Fruit fly (Drosophila melanogaster) whole organism, embryonic: ENCODE results near the gene RpS30.

Source experiments
- Bdp1 ChIP-seq: fragments of 200-800 bp; sonication (Bioruptor generic); optimal IDR thresholded peaks from 3 replicates; lab custom pipeline; 2016; ENCODE audit warnings: missing biosample characterization, missing genetic modification characterization
- BtbVII ChIP-seq: fragments of 200-800 bp; sonication (Bioruptor generic); optimal IDR thresholded peaks from 3 replicates; lab custom pipeline; 2017; ENCODE audit warnings: missing biosample characterization, mild to moderate bottlenecking, missing genetic modification characterization
- CG10462 ChIP-seq: fragments of 200-800 bp; sonication (Bioruptor generic); optimal IDR thresholded peaks from 2 replicates; lab custom pipeline; 2016; ENCODE audit warnings: missing biosample characterization, missing genetic modification characterization
- CG10543 ChIP-seq: fragments of 200-800 bp; sonication (Bioruptor generic); optimal IDR thresholded peaks from 3 replicates; lab custom pipeline; 2017; ENCODE audit warnings: missing biosample characterization, mild to moderate bottlenecking, missing genetic modification characterization, moderate library complexity
- CG12299 ChIP-seq: fragments of 200-800 bp; sonication (Bioruptor generic); optimal IDR thresholded peaks from 2 replicates; lab custom pipeline; 2018; ENCODE audit warnings: missing biosample characterization, mild to moderate bottlenecking, missing genetic modification characterization
- CG12769 ChIP-seq: fragments of 200-800 bp; sonication (Bioruptor generic); optimal IDR thresholded peaks from 2 replicates; lab custom pipeline; 2019; ENCODE audit warnings: missing biosample characterization, mild to moderate bottlenecking, missing genetic modification characterization, moderate library complexity
- CG13424 ChIP-seq: fragments of 200-800 bp; sonication (Bioruptor generic); optimal IDR thresholded peaks from 2 replicates; lab custom pipeline; 2019; ENCODE audit warnings: missing biosample characterization, mild to moderate bottlenecking, missing genetic modification characterization, moderate library complexity
- CG13894 ChIP-seq: fragments of 200-800 bp; sonication (Bioruptor generic); optimal IDR thresholded peaks from 3 replicates; lab custom pipeline; 2018; ENCODE audit warnings: missing biosample characterization, mild to moderate bottlenecking, missing genetic modification characterization, moderate library complexity
- CG16813 ChIP-seq: fragments of 200-800 bp; sonication (Bioruptor generic); IDR thresholded peaks from 3 replicates; pipeline ENCODE4 v1.3.6; 2022; ENCODE audit warnings: missing biosample characterization, missing genetic modification characterization; ENCODE audit not compliant: partially characterized antibody
- CG31365 ChIP-seq: fragments of 200-800 bp; sonication (Bioruptor generic); optimal IDR thresholded peaks from 2 replicates; lab custom pipeline; 2018; ENCODE audit warnings: missing biosample characterization, mild to moderate bottlenecking, missing genetic modification characterization
- CG3281 ChIP-seq: fragments of 200-800 bp; sonication (Bioruptor generic); optimal IDR thresholded peaks from 3 replicates; lab custom pipeline; 2017; ENCODE audit warnings: missing biosample characterization, mild to moderate bottlenecking, missing genetic modification characterization
- CG34376 ChIP-seq: fragments of 200-800 bp; sonication (Bioruptor generic); optimal IDR thresholded peaks from 2 replicates; lab custom pipeline; 2018; ENCODE audit warnings: missing biosample characterization, mild to moderate bottlenecking, missing genetic modification characterization
- CG6254 ChIP-seq: fragments of 200-800 bp; sonication (Bioruptor generic); optimal IDR thresholded peaks from 3 replicates; lab custom pipeline; 2017; ENCODE audit warnings: mild to moderate bottlenecking, missing biosample characterization, missing genetic modification reagents, missing genetic modification characterization
- CG8290 ChIP-seq, 3 experiments: fragments of 200-800 bp; sonication (Bioruptor generic); optimal IDR thresholded peaks; 2 replicates each; lab custom pipeline; 2016 to 2019; ENCODE audit warnings: missing biosample characterization in 3 of 3, missing genetic modification characterization in 3 of 3, mild to moderate bottlenecking in 2 of 3, moderate library complexity in 1 of 3
- CG9817 ChIP-seq: fragments of 200-800 bp; sonication (Bioruptor generic); optimal IDR thresholded peaks from 2 replicates; lab custom pipeline; 2018; ENCODE audit warnings: missing biosample characterization, mild to moderate bottlenecking, missing genetic modification characterization, moderate library complexity
- Deaf1 ChIP-seq: fragments of 200-800 bp; optimal IDR thresholded peaks from 3 replicates; lab custom pipeline; 2019; ENCODE audit warnings: missing biosample characterization, mild to moderate bottlenecking, missing genetic modification characterization, moderate library complexity
- Fer2 ChIP-seq: fragments of 200-800 bp; sonication (Bioruptor generic); optimal IDR thresholded peaks from 2 replicates; lab custom pipeline; 2018; ENCODE audit warnings: missing biosample characterization, mild to moderate bottlenecking, missing genetic modification characterization, moderate library complexity
- GATAe ChIP-seq: fragments of 200-800 bp; sonication (Bioruptor generic); conservative IDR thresholded peaks from 2 replicates; pipeline ENCODE4 v1.3.6; 2022; ENCODE audit warnings: missing biosample characterization, missing genetic modification characterization
- Gsc ChIP-seq: fragments of 200-800 bp; sonication (Bioruptor generic); IDR thresholded peaks from 2 replicates; pipeline ENCODE4 v1.3.6; 2022; ENCODE audit warnings: missing biosample characterization, missing genetic modification characterization
- H15 ChIP-seq: fragments of 200-800 bp; sonication (Bioruptor generic); IDR thresholded peaks from 3 replicates; pipeline ENCODE4 v1.3.6; 2022; ENCODE audit warnings: missing biosample characterization, missing genetic modification characterization
- HHEX ChIP-seq: fragments of 200-800 bp; sonication (Bioruptor generic); optimal IDR thresholded peaks from 3 replicates; lab custom pipeline; 2017; ENCODE audit warnings: missing biosample characterization, mild to moderate bottlenecking, missing genetic modification characterization, missing genetic modification reagents
- Hmx ChIP-seq: fragments of 200-800 bp; sonication (Bioruptor generic); optimal IDR thresholded peaks from 2 replicates; lab custom pipeline; 2016; ENCODE audit warnings: missing biosample characterization, missing genetic modification characterization
- Med ChIP-seq: fragments of 200-800 bp; sonication (Bioruptor generic); peaks from one replicate; lab custom pipeline; 2016; ENCODE audit warnings: missing biosample characterization, missing genetic modification characterization, mild to moderate bottlenecking, inconsistent platforms, moderate library complexity
- NC2α ChIP-seq: fragments of 200-800 bp; sonication (Bioruptor generic); optimal IDR thresholded peaks from 2 replicates; lab custom pipeline; 2016; ENCODE audit warnings: missing biosample characterization, missing genetic modification characterization
- Nf-YC ChIP-seq: fragments of 200-800 bp; optimal IDR thresholded peaks from 3 replicates; lab custom pipeline; 2019; ENCODE audit warnings: missing biosample characterization, mild to moderate bottlenecking, missing genetic modification characterization, moderate library complexity
- Pdp1 ChIP-seq, 2 experiments: fragments of 200-800 bp; sonication (Bioruptor generic); optimal IDR thresholded peaks; 3 replicates each; lab custom pipeline; 2016; ENCODE audit warnings: missing biosample characterization in 2 of 2, missing genetic modification characterization in 2 of 2, mild to moderate bottlenecking in 1 of 2, moderate library complexity in 1 of 2
- Rfx ChIP-seq: fragments of 200-800 bp; sonication (Bioruptor generic); IDR thresholded peaks from 2 replicates; pipeline ENCODE4 v1.3.6; 2022; ENCODE audit warnings: missing biosample characterization, missing genetic modification characterization
- Xrp1 ChIP-seq: fragments of 200-800 bp; sonication (Bioruptor generic); IDR thresholded peaks from 2 replicates; pipeline ENCODE4 v1.3.6; 2022; ENCODE audit warnings: missing biosample characterization, missing genetic modification characterization
- aop ChIP-seq: fragments of 200-800 bp; sonication (Bioruptor generic); IDR thresholded peaks from 2 replicates; pipeline ENCODE4 v1.3.6; 2022; ENCODE audit warnings: missing biosample characterization, missing genetic modification characterization
- ara ChIP-seq: fragments of 200-800 bp; sonication (Bioruptor generic); IDR thresholded peaks from 2 replicates; pipeline ENCODE4 v1.3.6; 2022; ENCODE audit warnings: missing biosample characterization, missing genetic modification characterization
- cas ChIP-seq: fragments of 200-800 bp; sonication (Bioruptor generic); IDR thresholded peaks from 2 replicates; pipeline ENCODE4 v1.3.6; 2022; ENCODE audit warnings: missing biosample characterization, missing genetic modification characterization
- cwo ChIP-seq: fragments of 200-800 bp; sonication (Bioruptor generic); optimal IDR thresholded peaks from 3 replicates; lab custom pipeline; 2017; ENCODE audit warnings: missing biosample characterization, missing genetic modification characterization, mild to moderate bottlenecking, moderate library complexity, missing genetic modification reagents
- eve ChIP-seq, 2 experiments: fragments of >200 bp; optimal IDR thresholded peaks; 2 replicates each; lab custom pipeline; 2017; ENCODE audit warnings: missing biosample characterization in 2 of 2, missing genetic modification characterization in 2 of 2
- exex ChIP-seq: fragments of 200-800 bp; sonication (Bioruptor generic); optimal IDR thresholded peaks from 4 replicates; lab custom pipeline; 2018; ENCODE audit warnings: missing biosample characterization, mild to moderate bottlenecking, missing genetic modification characterization, moderate library complexity
- gro ChIP-seq: fragments of 200-800 bp; sonication (Bioruptor generic); optimal IDR thresholded peaks from 2 replicates; lab custom pipeline; 2016; ENCODE audit warnings: missing biosample characterization, missing genetic modification characterization
- ind ChIP-seq: fragments of 200-800 bp; sonication (Bioruptor generic); optimal IDR thresholded peaks from 3 replicates; lab custom pipeline; 2016; ENCODE audit warnings: missing biosample characterization, missing genetic modification characterization
- ken ChIP-seq: fragments of 200-800 bp; sonication (Bioruptor generic); IDR thresholded peaks from 3 replicates; pipeline ENCODE4 v1.3.6; 2022; ENCODE audit warnings: missing biosample characterization, missing genetic modification characterization
- lab ChIP-seq: fragments of 200-800 bp; sonication (Bioruptor generic); optimal IDR thresholded peaks from 3 replicates; lab custom pipeline; 2017; ENCODE audit warnings: missing biosample characterization, missing genetic modification characterization, mild to moderate bottlenecking, moderate library complexity, missing genetic modification reagents
- mirr ChIP-seq: fragments of 200-800 bp; sonication (Bioruptor generic); optimal IDR thresholded peaks from 3 replicates; lab custom pipeline; 2018; ENCODE audit warnings: missing biosample characterization, mild to moderate bottlenecking, missing genetic modification characterization
- nau ChIP-seq: fragments of 200-800 bp; sonication (Bioruptor generic); optimal IDR thresholded peaks from 3 replicates; lab custom pipeline; 2017; ENCODE audit warnings: missing biosample characterization, mild to moderate bottlenecking, missing genetic modification characterization, missing genetic modification reagents
- pan ChIP-seq, 4 experiments: fragments of >200 bp in 3 of 4; fragments of 200-800 bp in 1 of 4; sonication (Bioruptor generic) in 1 of 4; optimal IDR thresholded peaks in 3 of 4; IDR thresholded peaks in 1 of 4; 2 replicates each; pipeline versions ENCODE4 v1.3.6 to Lab custom; 2017 to 2022; ENCODE audit warnings: missing biosample characterization in 2 of 4, missing genetic modification characterization in 2 of 4, mixed read lengths in 1 of 4
- ranshi ChIP-seq: fragments of 200-800 bp; sonication (Bioruptor generic); IDR thresholded peaks from 2 replicates; pipeline ENCODE4 v1.3.6; 2022; ENCODE audit warnings: missing biosample characterization, missing genetic modification characterization
- row ChIP-seq: fragments of 200-800 bp; sonication (Bioruptor generic); IDR thresholded peaks from 3 replicates; pipeline ENCODE4 v1.3.6; 2022; ENCODE audit warnings: missing biosample characterization, missing genetic modification characterization
- sd ChIP-seq: fragments of 200-800 bp; sonication (Bioruptor generic); optimal IDR thresholded peaks from 3 replicates; lab custom pipeline; 2018; ENCODE audit warnings: missing biosample characterization, mild to moderate bottlenecking, missing genetic modification characterization, moderate library complexity
- slbo ChIP-seq: fragments of 200-800 bp; sonication (Bioruptor generic); IDR thresholded peaks from 2 replicates; pipeline ENCODE4 v1.3.6; 2022; ENCODE audit warnings: missing biosample characterization, missing genetic modification characterization
- sug ChIP-seq: fragments of 200-800 bp; optimal IDR thresholded peaks from 2 replicates; lab custom pipeline; 2019; ENCODE audit warnings: missing biosample characterization, mild to moderate bottlenecking, missing genetic modification characterization, moderate library complexity
- unpg ChIP-seq: fragments of 200-800 bp; sonication (Bioruptor generic); optimal IDR thresholded peaks from 3 replicates; lab custom pipeline; 2018; ENCODE audit warnings: missing biosample characterization, mild to moderate bottlenecking, missing genetic modification characterization, moderate library complexity
- wdn ChIP-seq: fragments of 200-800 bp; sonication (Bioruptor generic); IDR thresholded peaks from 2 replicates; pipeline ENCODE4 v1.3.6; 2022; ENCODE audit warnings: missing biosample characterization, missing genetic modification characterization

The RpS30 gene

DNA sequence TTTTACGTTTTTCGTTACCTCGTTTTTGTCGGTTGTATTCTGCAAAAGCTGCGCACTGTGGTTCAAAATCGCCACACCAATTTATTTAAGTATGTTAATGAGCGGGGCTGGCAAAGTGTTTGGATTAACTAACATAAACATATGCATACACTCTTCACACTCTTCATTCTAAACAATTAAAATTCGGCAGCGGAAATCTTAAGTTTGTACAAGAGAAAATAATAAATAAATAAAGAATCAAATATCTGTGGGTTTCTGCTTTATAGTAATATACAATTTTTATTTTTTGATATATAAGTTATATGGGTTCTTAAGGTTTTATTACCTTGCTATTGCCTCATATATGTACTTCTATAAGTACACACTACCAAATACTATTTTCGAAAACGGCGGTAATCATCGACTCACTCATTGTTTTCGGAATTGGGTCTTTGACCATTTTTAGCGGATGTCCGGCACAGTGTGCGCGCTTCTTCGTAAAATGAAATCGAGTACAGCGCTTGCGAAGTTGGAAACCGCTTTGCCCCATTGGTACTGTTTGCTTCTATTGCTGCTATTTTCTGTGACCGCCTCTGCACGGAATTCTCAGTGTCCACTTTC is 14.0 kb upstream of the RpS30 start (continued):
- no peak for TF ChIP-seq CG12769
- no peak for TF ChIP-seq Hmx
- no peak for TF ChIP-seq CG9817
- no peak for TF ChIP-seq Fer2 (tag; lab: Kevin White, UChicago)
- no peak for TF ChIP-seq Nf-YC (tag; lab: Kevin White, UChicago)
- TF ChIP-seq BtbVII (GFP tag; lab: Kevin White, UChicago): no peak
- TF ChIP-seq ind (GFP tag; lab: Kevin White, UChicago): no peak
- TF ChIP-seq CG13424 (tag; lab: Kevin White, UChicago): peak; percentile 18
- no peak for TF ChIP-seq NC2α
- TF ChIP-seq ara (GFP tag; lab: Robert Waterston, UW): no peak
- TF ChIP-seq CG12299 (tag; lab: Kevin White, UChicago): no peak
- no peak for TF ChIP-seq Gsc (GFP tag; lab: Robert Waterston, UW)
- no peak for TF ChIP-seq H15 (GFP tag; lab: Robert Waterston, UW)
- TF ChIP-seq aop: no peak
- TF ChIP-seq, all 482 proteins: peak for 47

DNA sequence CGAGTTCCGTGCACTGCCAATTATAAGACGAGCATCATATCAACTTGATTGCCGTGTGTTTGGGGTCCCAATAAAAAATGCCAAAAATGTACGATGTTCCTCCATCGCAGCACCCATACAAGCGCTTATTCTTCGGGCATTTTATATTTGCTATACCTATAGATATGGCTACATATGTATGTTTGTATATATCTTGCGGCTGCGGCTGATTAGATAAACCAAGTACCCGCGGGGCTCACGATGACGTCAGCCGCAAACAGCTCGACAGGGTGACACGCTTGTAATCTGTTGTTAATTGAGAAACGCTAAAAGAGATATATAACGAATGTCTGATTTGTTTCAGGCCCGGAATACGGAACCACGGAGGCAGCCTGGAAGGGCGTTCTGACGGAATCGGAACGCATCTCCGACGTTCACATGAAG is 13.1 kb upstream of the RpS30 start:
- TF ChIP-seq CG10543 (GFP tag; lab: Kevin White, UChicago) (peak; percentile 74), CG3281 (GFP tag; lab: Kevin White, UChicago) (peak; percentile 12), CG6254 (peak; percentile 57), pan (optimal IDR thresholded peaks at IDR 0.05; lab: Kevin White, UChicago) (no peak), pan (GFP tag; optimal IDR thresholded peaks at IDR 0.05 in 1 of 2, IDR thresholded peaks at IDR 0.05 in 1 of 2) (peak in 1 of 2 experiments; percentile 12), CG13894 (peak; percentile 82), eve (GFP tag; optimal IDR thresholded peaks at IDR 0.05; lab: Kevin White, UChicago) (peak in 1 of 2 experiments; percentile 2), Rfx (GFP tag; lab: Robert Waterston, UW) (peak; percentile 25), row (peak; percentile 36; the same call in 1 of the 3 replicates), nau (peak; percentile 0), CG31365 (tag; lab: Kevin White, UChicago) (peak; percentile 13), GATAe (GFP tag; lab: Robert Waterston, UW) (peak; percentile 78), cas (GFP tag; lab: Robert Waterston, UW) (no peak), sug (tag; lab: Kevin White, UChicago) (peak; percentile 49), Xrp1 (no peak), HHEX (GFP tag; lab: Kevin White, UChicago) (peak; percentile 23), unpg (GFP tag; lab: Kevin White, UChicago) (no peak), CG8290 (GFP tag; optimal IDR thresholded peaks at IDR 0.05; lab: Kevin White, UChicago) (no peak), CG8290 (tag; optimal IDR thresholded peaks at IDR 0.05; lab: Kevin White, UChicago) (peak in 1 of 2 experiments; percentile 17), ranshi (GFP tag; lab: Robert Waterston, UW) (no peak), gro (GFP tag; lab: Kevin White, UChicago) (peak; percentile 11), CG16813 (GFP tag; lab: Robert Waterston, UW) (no peak), mirr (GFP tag; lab: Kevin White, UChicago) (peak; percentile 92), lab (GFP tag; lab: Kevin White, UChicago) (peak; percentile 55), Deaf1 (tag; lab: Kevin White, UChicago) (peak; percentile 55), exex (tag; lab: Kevin White, UChicago) (peak; percentile 98), CG34376 (GFP tag; lab: Kevin White, UChicago) (peak; percentile 62), CG10462 (GFP tag; lab: Kevin White, UChicago) (no peak), Pdp1 (GFP tag; optimal IDR thresholded peaks at IDR 0.05; lab: Kevin White, UChicago) (peak in 1 of 2 experiments; percentile 74), Med (GFP tag; lab: Kevin White, UChicago) (peak; percentile 61), wdn (GFP tag; lab: Robert Waterston, UW) (0 out of 2 replicates have a peak, but pooled peaks have one; percentile 19), ken (GFP tag; lab: Robert Waterston, UW) (no peak), sd (peak; percentile 96), slbo (GFP tag; lab: Robert Waterston, UW) (peak; percentile 19; the same call in 1 of the 2 replicates), Bdp1 (no peak), cwo (GFP tag; lab: Kevin White, UChicago) (no peak)
